Fruit fly (Drosophila melanogaster) whole organism, adult: ENCODE measurements around the gene Cpr65Ax2.
"Not testable (repeated sequence)": the region's sequence is repeated elsewhere in the genome, so short reads cannot be mapped to it uniquely, and the experiment has no call there.

ENCODE experiments used
- CG11617 ChIP-seq: fragments of 200-800 bp; sonication (Bioruptor generic); optimal IDR thresholded peaks from 2 replicates; lab custom pipeline; 2017; ENCODE audit warnings: mild to moderate bottlenecking, missing biosample characterization, missing genetic modification reagents, missing genetic modification characterization
- CG12768 ChIP-seq: fragments of 200-800 bp; sonication (Bioruptor generic); optimal IDR thresholded peaks from 2 replicates; lab custom pipeline; 2017; ENCODE audit warnings: missing biosample characterization, missing genetic modification characterization, mild to moderate bottlenecking, moderate library complexity, missing genetic modification reagents
- CG14711 ChIP-seq: fragments of 200-800 bp; sonication (Bioruptor generic); optimal IDR thresholded peaks from 2 replicates; lab custom pipeline; 2018; ENCODE audit warnings: missing biosample characterization, mild to moderate bottlenecking, missing genetic modification characterization, moderate library complexity
- CG1620 ChIP-seq: fragments of 200-800 bp; sonication (Bioruptor generic); optimal IDR thresholded peaks from 2 replicates; lab custom pipeline; 2016; ENCODE audit warnings: missing biosample characterization, missing genetic modification characterization
- CG33017 ChIP-seq: fragments of 200-800 bp; sonication (Bioruptor generic); optimal IDR thresholded peaks from 2 replicates; lab custom pipeline; 2018; ENCODE audit warnings: missing biosample characterization, mild to moderate bottlenecking, missing genetic modification characterization, moderate library complexity
- CG5204 ChIP-seq: fragments of 200-800 bp; sonication (Bioruptor generic); optimal IDR thresholded peaks from 2 replicates; lab custom pipeline; 2016; ENCODE audit warnings: missing biosample characterization, missing genetic modification characterization
- CG7045 ChIP-seq: fragments of 200-800 bp; sonication (Bioruptor generic); optimal IDR thresholded peaks from 2 replicates; lab custom pipeline; 2017; ENCODE audit warnings: missing biosample characterization, mild to moderate bottlenecking, missing genetic modification characterization
- CG7101 ChIP-seq: fragments of 200-800 bp; sonication (Bioruptor generic); optimal IDR thresholded peaks from 2 replicates; lab custom pipeline; 2018; ENCODE audit warnings: missing biosample characterization, mild to moderate bottlenecking, missing genetic modification characterization, moderate library complexity
- Clk ChIP-seq: fragments of 200-800 bp; sonication (Bioruptor generic); optimal IDR thresholded peaks from 2 replicates; lab custom pipeline; 2017; ENCODE audit warnings: missing biosample characterization, missing genetic modification characterization
- Crg-1 ChIP-seq: fragments of 200-800 bp; sonication (Bioruptor generic); optimal IDR thresholded peaks from 2 replicates; lab custom pipeline; 2016; ENCODE audit warnings: missing biosample characterization, missing genetic modification characterization
- Hr96 ChIP-seq: fragments of 200-800 bp; sonication (Bioruptor generic); optimal IDR thresholded peaks from 2 replicates; lab custom pipeline; 2016; ENCODE audit warnings: missing biosample characterization, missing genetic modification characterization
- Mnt ChIP-seq: fragments of 200-800 bp; sonication (Bioruptor generic); optimal IDR thresholded peaks from 2 replicates; lab custom pipeline; 2016; ENCODE audit warnings: missing biosample characterization, mild to moderate bottlenecking, missing genetic modification characterization
- bab1 ChIP-seq: fragments of 200-800 bp; sonication (Bioruptor generic); optimal IDR thresholded peaks from 3 replicates; lab custom pipeline; 2019; ENCODE audit warnings: missing biosample characterization, mild to moderate bottlenecking, missing genetic modification characterization, moderate library complexity
- cic ChIP-seq: fragments of 200-800 bp; sonication (Bioruptor generic); optimal IDR thresholded peaks from 2 replicates; lab custom pipeline; 2017; ENCODE audit warnings: missing biosample characterization, mild to moderate bottlenecking, missing genetic modification characterization, moderate library complexity
- cnc ChIP-seq, 2 experiments: fragments of >200 bp; optimal IDR thresholded peaks; 2 replicates each; lab custom pipeline; 2017
- kay ChIP-seq: fragments of 200-800 bp; sonication (Bioruptor generic); peaks from one replicate; lab custom pipeline; 2016; ENCODE audit warnings: missing biosample characterization, missing genetic modification characterization, borderline replicate concordance
- ovo ChIP-seq: fragments of 200-800 bp; sonication (Bioruptor generic); optimal IDR thresholded peaks from 2 replicates; lab custom pipeline; 2016; ENCODE audit warnings: missing biosample characterization, missing genetic modification characterization
- pad ChIP-seq: fragments of 200-800 bp; sonication (Bioruptor generic); optimal IDR thresholded peaks from 3 replicates; lab custom pipeline; 2017; ENCODE audit warnings: missing biosample characterization, missing genetic modification characterization, mild to moderate bottlenecking, moderate library complexity, missing genetic modification reagents
- tj ChIP-seq: fragments of 200-800 bp; sonication (Bioruptor generic); optimal IDR thresholded peaks from 3 replicates; lab custom pipeline; 2017; ENCODE audit warnings: missing biosample characterization, mild to moderate bottlenecking, missing genetic modification characterization, moderate library complexity
- toe ChIP-seq: fragments of 200-800 bp; sonication (Bioruptor generic); optimal IDR thresholded peaks from 2 replicates; lab custom pipeline; 2016; ENCODE audit warnings: missing biosample characterization, missing genetic modification characterization

The Cpr65Ax2 gene

DNA sequence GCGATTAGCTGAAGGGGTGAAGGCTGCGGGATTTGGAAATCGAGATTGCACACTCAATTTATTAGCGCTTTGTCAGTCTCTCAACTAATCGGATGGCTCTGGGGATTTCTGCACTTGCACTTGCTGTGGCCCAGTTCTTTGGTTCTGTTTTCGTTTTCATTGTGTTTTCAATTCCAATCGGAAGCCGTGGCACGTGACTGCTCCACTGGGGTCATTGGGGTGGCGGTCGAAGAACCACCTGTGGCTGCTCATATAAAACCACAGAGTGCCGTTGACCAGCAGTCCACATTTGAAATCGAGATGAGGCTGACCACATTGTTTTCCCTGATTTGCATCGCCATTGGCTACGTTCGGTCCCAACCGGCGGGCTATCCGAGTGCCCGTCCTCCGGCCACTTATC is 9.9 kb upstream of the Cpr65Ax2 start, which contains the start of gene Cpr65Az:
Cpr65Az (plus strand) TSS at position 301 of the 400 bp plus-strand sequence.
- TF ChIP-seq pad (GFP tag; lab: Kevin White, UChicago) (no peak), CG14711 (tag; lab: Kevin White, UChicago) (no peak), bab1 (GFP tag; lab: Kevin White, UChicago) (no peak), ovo (GFP tag; lab: Kevin White, UChicago) (no peak), cnc (optimal IDR thresholded peaks at IDR 0.05; lab: Kevin White, UChicago) (no peak), Clk (no peak), kay (GFP tag; lab: Kevin White, UChicago) (no peak), CG33017 (no peak), CG1620 (no peak), Hr96 (no peak), cic (GFP tag; lab: Kevin White, UChicago) (no peak), CG7045 (GFP tag; lab: Kevin White, UChicago) (no peak), CG11617 (GFP tag; lab: Kevin White, UChicago) (no peak), CG5204 (no peak), Mnt (GFP tag; lab: Kevin White, UChicago) (no peak), CG7101 (tag; lab: Kevin White, UChicago) (no peak), tj (GFP tag; lab: Kevin White, UChicago) (no peak), Crg-1 (GFP tag; lab: Kevin White, UChicago) (no peak)

DNA sequence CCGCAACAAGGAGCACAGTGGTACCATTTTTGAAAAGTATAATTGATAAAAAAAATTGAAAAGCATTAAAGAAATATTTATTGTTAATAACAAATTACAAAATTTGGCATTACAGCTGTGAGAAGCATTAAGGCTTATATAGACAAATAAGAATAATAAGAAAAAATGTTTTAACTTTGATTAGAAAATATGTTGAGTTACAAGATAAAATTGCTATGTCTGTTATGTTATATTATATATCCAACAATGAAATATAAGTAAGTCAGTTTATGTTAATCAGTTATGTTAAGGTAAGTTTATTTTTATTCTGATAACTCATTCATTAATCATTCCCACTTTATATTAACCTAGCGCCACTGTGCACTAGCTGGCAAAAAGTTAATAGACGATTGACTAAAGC is 9.2 kb upstream of the Cpr65Ax2 start:
- TF ChIP-seq CG5204 (no peak), CG7101 (tag; lab: Kevin White, UChicago) (no peak)

dm6 chr3L:6158530-6158929 is 7.9 kb upstream of the Cpr65Ax2 start, which contains the start of gene Cpr65Ay:
TSS of gene Cpr65Ay (minus strand) at chr3L:6158630.
- TF ChIP-seq CG11617 (GFP tag; lab: Kevin White, UChicago) (no peak), Hr96 (no peak), Clk (no peak), toe (GFP tag; lab: Kevin White, UChicago) (no peak), Mnt (GFP tag; lab: Kevin White, UChicago) (no peak), ovo (GFP tag; lab: Kevin White, UChicago) (no peak), CG1620 (no peak), Crg-1 (GFP tag; lab: Kevin White, UChicago) (no peak), CG12768 (GFP tag; lab: Kevin White, UChicago) (no peak), kay (GFP tag; lab: Kevin White, UChicago) (no peak), cic (GFP tag; lab: Kevin White, UChicago) (no peak), bab1 (GFP tag; lab: Kevin White, UChicago) (no peak), CG7101 (tag; lab: Kevin White, UChicago) (no peak)

DNA sequence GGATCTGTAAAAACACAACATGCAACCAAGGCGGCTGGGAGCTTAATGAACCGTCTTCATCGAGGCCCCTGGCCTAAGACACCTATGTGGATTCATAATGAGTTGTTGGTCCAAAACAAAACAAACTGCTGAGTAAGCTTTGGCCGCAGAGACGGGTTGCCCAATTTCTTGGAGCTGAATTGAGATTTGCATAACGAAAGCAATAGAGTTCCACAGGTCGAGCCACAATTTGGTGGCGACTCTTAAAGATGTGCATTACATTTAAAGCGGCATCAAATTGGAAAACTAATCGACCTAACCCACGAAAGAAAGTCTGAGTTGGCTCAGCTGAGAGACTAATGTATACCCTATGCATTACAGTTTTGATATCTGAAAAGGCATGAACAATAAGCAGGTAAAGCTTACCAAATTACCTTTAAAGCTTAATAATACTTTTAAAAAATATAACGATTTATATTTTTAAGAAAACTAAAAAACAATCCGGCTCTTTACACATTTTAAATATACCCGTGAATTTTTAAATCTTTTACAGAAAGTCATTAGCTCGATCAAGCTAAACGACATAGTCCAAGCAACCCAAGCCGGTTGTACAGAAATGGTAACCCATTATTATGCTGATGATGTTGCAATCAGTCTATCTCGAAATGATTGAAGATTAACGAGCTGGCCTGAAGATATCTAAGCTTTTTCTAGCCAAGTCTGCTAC is 6.8 kb upstream of the Cpr65Ax2 start, which contains the start of gene CG13297:
CG13297 (minus strand) TSS at position 51 of the 706 bp plus-strand sequence.
- TF ChIP-seq cic (GFP tag; lab: Kevin White, UChicago) (no peak), tj (GFP tag; lab: Kevin White, UChicago) (no peak), Mnt (GFP tag; lab: Kevin White, UChicago) (no peak), kay (GFP tag; lab: Kevin White, UChicago) (no peak), toe (GFP tag; lab: Kevin White, UChicago) (no peak), pad (GFP tag; lab: Kevin White, UChicago) (no peak), CG11617 (GFP tag; lab: Kevin White, UChicago) (no peak), CG33017 (no peak), CG5204 (no peak), CG1620 (no peak), CG7101 (tag; lab: Kevin White, UChicago) (no peak), Crg-1 (GFP tag; lab: Kevin White, UChicago) (no peak), CG12768 (GFP tag; lab: Kevin White, UChicago) (no peak), CG14711 (tag; lab: Kevin White, UChicago) (no peak), cnc (optimal IDR thresholded peaks at IDR 0.05; lab: Kevin White, UChicago) (no peak), bab1 (GFP tag; lab: Kevin White, UChicago) (no peak)

dm6 chr3L:6154951-6155394 is 4.3 kb upstream of the Cpr65Ax2 start:
- TF ChIP-seq cnc (optimal IDR thresholded peaks at IDR 0.05; lab: Kevin White, UChicago), result no peak
- TF ChIP-seq CG14711 (tag; lab: Kevin White, UChicago), result no peak
- no peak for TF ChIP-seq tj (GFP tag; lab: Kevin White, UChicago)
- TF ChIP-seq cic (GFP tag; lab: Kevin White, UChicago), result no peak
- no peak for TF ChIP-seq toe (GFP tag; lab: Kevin White, UChicago)
- no peak for TF ChIP-seq CG5204

- TF ChIP-seq Crg-1 (GFP tag; lab: Kevin White, UChicago) (no peak), ovo (GFP tag; lab: Kevin White, UChicago) (no peak)
Measured at dm6 chr3L:6152531-6152930, 1.9 kb upstream of the Cpr65Ax2 start, which contains the start of gene Acp65Aa. TSS of gene Acp65Aa (minus strand) at chr3L:6152745.

DNA sequence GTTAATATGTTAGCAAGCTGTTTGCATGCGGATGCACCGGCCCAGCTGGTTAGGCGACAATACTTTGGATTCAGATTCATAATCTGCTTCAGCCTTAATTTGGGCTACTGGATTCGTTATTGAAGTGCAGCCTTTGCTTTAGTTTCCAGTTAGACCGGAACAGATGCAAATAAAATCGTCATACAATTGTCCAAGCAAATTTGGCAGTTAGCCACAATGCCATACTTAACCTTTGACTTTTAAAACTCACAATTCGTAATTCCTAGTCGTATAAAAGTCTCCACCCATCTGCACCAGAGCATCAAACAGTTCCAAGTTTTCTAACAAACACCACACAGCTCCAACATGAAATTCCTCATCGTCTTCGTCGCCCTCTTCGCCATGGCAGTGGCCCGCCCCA is 1.4 kb downstream of the Cpr65Ax2 start, which contains the start of gene Lcp65Ab1:
Lcp65Ab1 (plus strand) TSS at position 301 of the 400 bp plus-strand sequence.
- TF ChIP-seq kay, toe, pad (GFP tag; lab: Kevin White, UChicago): not testable (repeated sequence)
